Worm (Caenorhabditis elegans) whole organism, L2 larva: Measurements from ENCODE around the gene K08F9.4.

Experiments used
- ceh-82 ChIP-seq: fragments of 150-350 bp; optimal IDR thresholded peaks from 2 replicates; lab custom pipeline; 2014; ENCODE audit warnings: missing biosample characterization, missing genetic modification characterization
- lin-13 ChIP-seq: fragments of 150-350 bp; optimal IDR thresholded peaks from 2 replicates; lab custom pipeline; 2014; ENCODE audit warnings: missing biosample characterization, missing genetic modification reagents, missing genetic modification characterization
- lin-39 ChIP-seq: fragments of 150-350 bp; optimal IDR thresholded peaks from 2 replicates; lab custom pipeline; 2014; ENCODE audit warnings: missing biosample characterization, missing genetic modification reagents, missing genetic modification characterization
- mdl-1 ChIP-seq, 2 experiments: fragments of 150-350 bp in 1 of 2; sonication (generic microtip) in 1 of 2; optimal IDR thresholded peaks; 2 replicates each; lab custom pipeline; 2017; ENCODE audit warnings: missing biosample characterization in 2 of 2, missing genetic modification characterization in 2 of 2
- nhr-12 ChIP-seq: fragments of 150-350 bp; optimal IDR thresholded peaks from 2 replicates; lab custom pipeline; 2014; ENCODE audit warnings: missing biosample characterization, missing genetic modification characterization
- nhr-21 ChIP-seq: fragments of 150-350 bp; optimal IDR thresholded peaks from 2 replicates; lab custom pipeline; 2014; ENCODE audit warnings: missing biosample characterization, missing genetic modification characterization

DNA sequence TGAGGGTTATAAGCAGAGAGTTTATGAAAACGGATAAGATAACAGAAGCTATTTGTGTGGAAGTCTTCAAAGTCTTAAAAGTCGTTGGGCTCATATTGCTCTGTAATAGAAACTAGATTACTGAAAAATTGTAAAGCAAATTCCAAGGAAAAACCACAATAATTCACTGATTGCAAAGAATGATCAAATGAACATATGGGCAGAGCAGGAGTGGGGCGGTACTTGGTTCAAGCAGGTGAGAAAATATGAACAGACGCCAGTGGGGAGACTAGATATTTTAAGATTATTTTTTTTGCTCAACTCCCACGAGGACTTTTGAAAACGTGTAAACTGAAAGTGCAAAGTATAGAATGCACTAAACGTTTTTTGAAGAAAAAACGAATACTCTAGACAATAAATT lies 11.4 kb upstream of the K08F9.4 start, which contains the start of gene str-171:
- no peak for TF ChIP-seq ceh-82 (tag; lab: Kevin White, UChicago)
- no peak for TF ChIP-seq lin-39 (tag; lab: Kevin White, UChicago)
- TF ChIP-seq lin-13 (GFP tag; lab: Kevin White, UChicago), result no peak
- TF ChIP-seq nhr-12 (tag; lab: Kevin White, UChicago), result no peak
- TF ChIP-seq nhr-21, result no peak
- no peak for TF ChIP-seq mdl-1 (tag; optimal IDR thresholded peaks at IDR 0.05; lab: Kevin White, UChicago)
